Fruit fly (Drosophila melanogaster): Measurements from ENCODE around the gene Cubn.
A peak's percentile ranks its signal among the peaks of the same experiment; 100 is the strongest.

dm6 chrX:9579918-9580521 lies 8.9 kb upstream of the Cubn start, which contains the start of gene LPCAT:
- TF ChIP-seq CTCF (optimal IDR thresholded peaks at IDR 0.05) (peak in 1 of 2 experiments; percentile 14), CG8478 (optimal IDR thresholded peaks at IDR 0.05) (no peak)

Data from S2 (cell line).